ENCODE assay signal across 7 worm cellular contexts in genomic region chrIV:8511056-8511455, ce11.
A peak's percentile ranks its signal among the peaks of the same experiment; 100 is the strongest.
TF ChIP-seq lines count a peak whose summit lies in the region.

Gene mes-6, plus strand, starts transcription at chrIV:8511284.

TF ChIP-seq in whole organism, L1 larva, 84 proteins besides CTCF, POLR2A, EP300 and RAD21 (continues in another document):
- no peak for TF ChIP-seq Y116A8C.19 (tag; optimal IDR thresholded peaks at IDR 0.05; lab: Kevin White, UChicago; ENCODE audit: borderline replicate concordance)
- TF ChIP-seq C34B4.2 (tag; optimal IDR thresholded peaks at IDR 0.05; lab: Kevin White, UChicago): no peak
- TF ChIP-seq pax-3 (tag; optimal IDR thresholded peaks at IDR 0.05; lab: Kevin White, UChicago): no peak
- no peak for TF ChIP-seq nhr-28 (tag; optimal IDR thresholded peaks at IDR 0.05; lab: Kevin White, UChicago)
- no peak for TF ChIP-seq unc-86 (tag; optimal IDR thresholded peaks at IDR 0.05; lab: Kevin White, UChicago)
- no peak for TF ChIP-seq grh-1 (GFP tag; IDR thresholded peaks at IDR 0.05; lab: Robert Waterston, UW)
- peak in 2 of 3 experiments; percentile 20 to 63 for TF ChIP-seq ceh-82 (tag; optimal IDR thresholded peaks at IDR 0.05; lab: Kevin White, UChicago)
- peak; percentile 19 for TF ChIP-seq fkh-10 (GFP tag; optimal IDR thresholded peaks at IDR 0.05; lab: Kevin White, UChicago)
- TF ChIP-seq skn-1 (tag; optimal IDR thresholded peaks at IDR 0.05; lab: Kevin White, UChicago): peak; percentile 33
- TF ChIP-seq alr-1 (tag; optimal IDR thresholded peaks at IDR 0.05; lab: Kevin White, UChicago; ENCODE audit: borderline replicate concordance): no peak
- peak; percentile 51 for TF ChIP-seq mep-1 (tag; optimal IDR thresholded peaks at IDR 0.05; lab: Kevin White, UChicago)
- TF ChIP-seq jun-1 (tag; optimal IDR thresholded peaks at IDR 0.05; lab: Kevin White, UChicago): peak; percentile 17
- TF ChIP-seq egl-27 (tag; optimal IDR thresholded peaks at IDR 0.05; lab: Kevin White, UChicago): no peak

TF ChIP-seq in whole organism, L2 larva, 48 proteins besides CTCF, POLR2A, EP300 and RAD21 (continues in another document):
- TF ChIP-seq nhr-77 (tag; optimal IDR thresholded peaks at IDR 0.05; lab: Kevin White, UChicago) (no peak), mdl-1 (tag; optimal IDR thresholded peaks at IDR 0.05; lab: Kevin White, UChicago) (no peak), peb-1 (tag; optimal IDR thresholded peaks at IDR 0.05; lab: Kevin White, UChicago) (no peak), nhr-6 (tag; optimal IDR thresholded peaks at IDR 0.05; lab: Kevin White, UChicago) (no peak), nhr-11 (tag; optimal IDR thresholded peaks at IDR 0.05; lab: Kevin White, UChicago) (no peak), lin-39 (tag; optimal IDR thresholded peaks at IDR 0.05; lab: Kevin White, UChicago) (no peak), gmeb-1 (tag; optimal IDR thresholded peaks at IDR 0.05; lab: Kevin White, UChicago) (peak; percentile 82), sma-9 (GFP tag; optimal IDR thresholded peaks at IDR 0.05; lab: Kevin White, UChicago) (no peak), sma-9 (tag; optimal IDR thresholded peaks at IDR 0.05; lab: Kevin White, UChicago) (no peak), nhr-12 (tag; optimal IDR thresholded peaks at IDR 0.05; lab: Kevin White, UChicago) (no peak), F13H6.1 (tag; optimal IDR thresholded peaks at IDR 0.05; lab: Kevin White, UChicago) (no peak), unc-39 (tag; optimal IDR thresholded peaks at IDR 0.05; lab: Kevin White, UChicago) (no peak), blmp-1 (tag; optimal IDR thresholded peaks at IDR 0.05; lab: Kevin White, UChicago; ENCODE audit: insufficient read depth) (no peak), elt-3 (tag; optimal IDR thresholded peaks at IDR 0.05; lab: Kevin White, UChicago) (no peak)

TF ChIP-seq in whole organism, L3 larva, 47 proteins besides CTCF, POLR2A, EP300 and RAD21:
- TF ChIP-seq nhr-25 (tag; optimal IDR thresholded peaks at IDR 0.05; lab: Kevin White, UChicago) (peak; percentile 22), nfya-1 (tag; optimal IDR thresholded peaks at IDR 0.05; lab: Kevin White, UChicago; ENCODE audit: insufficient read depth) (peak; percentile 57), hmg-11 (tag; optimal IDR thresholded peaks at IDR 0.05; lab: Kevin White, UChicago) (peak; percentile 48), lin-39 (tag; optimal IDR thresholded peaks at IDR 0.05; lab: Kevin White, UChicago) (peak; percentile 11), nhr-77 (tag; optimal IDR thresholded peaks at IDR 0.05; lab: Kevin White, UChicago) (no peak), jun-1 (tag; optimal IDR thresholded peaks at IDR 0.05; lab: Kevin White, UChicago) (no peak), ceh-9 (tag; optimal IDR thresholded peaks at IDR 0.05; lab: Kevin White, UChicago) (no peak), elt-2 (tag; optimal IDR thresholded peaks at IDR 0.05; lab: Kevin White, UChicago) (no peak), tbx-2 (tag; optimal IDR thresholded peaks at IDR 0.05; lab: Kevin White, UChicago) (no peak), lin-15B (tag; optimal IDR thresholded peaks at IDR 0.05; lab: Kevin White, UChicago) (peak; percentile 49), egl-5 (tag; optimal IDR thresholded peaks at IDR 0.05; lab: Kevin White, UChicago) (peak; percentile 55), unc-62 (GFP tag; optimal IDR thresholded peaks at IDR 0.05; lab: Kevin White, UChicago) (no peak), fkh-2 (tag; optimal IDR thresholded peaks at IDR 0.05; lab: Kevin White, UChicago) (no peak), pha-4 (tag; optimal IDR thresholded peaks at IDR 0.05; lab: Kevin White, UChicago) (peak; percentile 65)

TF ChIP-seq in whole organism, L4 larva, 104 proteins besides CTCF, POLR2A, EP300 and RAD21 (continues in another document):
- no peak for TF ChIP-seq mxl-2 (GFP tag; conservative IDR thresholded peaks at IDR 0.05; lab: Robert Waterston, UW)
- 0 out of 2 replicates have a peak, but pooled peaks have one; percentile 12 for TF ChIP-seq hmg-1.1 (GFP tag; IDR thresholded peaks at IDR 0.05; lab: Robert Waterston, UW)
- peak; percentile 46 for TF ChIP-seq mep-1 (tag; optimal IDR thresholded peaks at IDR 0.05; lab: Kevin White, UChicago)
- peak in 1 of 2 experiments; percentile 78 for TF ChIP-seq lsy-2 (tag; optimal IDR thresholded peaks at IDR 0.05; lab: Kevin White, UChicago)
- TF ChIP-seq aha-1 (tag; lab: Kevin White, UChicago): peak; percentile 20
- peak; percentile 24 for TF ChIP-seq dve-1 (tag; optimal IDR thresholded peaks at IDR 0.05; lab: Kevin White, UChicago; ENCODE audit: insufficient read depth)
- TF ChIP-seq nhr-237 (tag; optimal IDR thresholded peaks at IDR 0.05; lab: Kevin White, UChicago): no peak
- TF ChIP-seq lin-38 (GFP tag; IDR thresholded peaks at IDR 0.05; lab: Robert Waterston, UW): peak; percentile 44
- TF ChIP-seq dpl-1 (GFP tag; optimal IDR thresholded peaks at IDR 0.05; lab: Kevin White, UChicago): peak; percentile 84
- TF ChIP-seq nhr-77 (tag; optimal IDR thresholded peaks at IDR 0.05; lab: Kevin White, UChicago): no peak
- TF ChIP-seq fkh-10 (GFP tag; optimal IDR thresholded peaks at IDR 0.05; lab: Kevin White, UChicago): peak; percentile 20
- TF ChIP-seq hlh-30 (tag; optimal IDR thresholded peaks at IDR 0.05; lab: Kevin White, UChicago; ENCODE audit: insufficient read depth): peak; percentile 57
- TF ChIP-seq nhr-48 (tag; optimal IDR thresholded peaks at IDR 0.05; lab: Kevin White, UChicago): no peak

TF ChIP-seq in whole organism, late embryonic, 69 proteins besides CTCF, POLR2A, EP300 and RAD21:
- no peak for TF ChIP-seq ceh-48 (tag; optimal IDR thresholded peaks at IDR 0.05; lab: Kevin White, UChicago)
- TF ChIP-seq unc-42 (tag; optimal IDR thresholded peaks at IDR 0.05; lab: Kevin White, UChicago): peak; percentile 97

TF ChIP-seq in whole organism, mixed stage, embryonic, 35 proteins besides CTCF, POLR2A, EP300 and RAD21:
- TF ChIP-seq mls-2 (tag; optimal IDR thresholded peaks at IDR 0.05; lab: Kevin White, UChicago) (no peak), bed-3 (GFP tag; optimal IDR thresholded peaks at IDR 0.05; lab: Kevin White, UChicago) (no peak), mep-1 (tag; optimal IDR thresholded peaks at IDR 0.05; lab: Kevin White, UChicago) (peak; percentile 73), lin-13 (tag; optimal IDR thresholded peaks at IDR 0.05; lab: Kevin White, UChicago) (peak; percentile 47), ceh-83 (GFP tag; optimal IDR thresholded peaks at IDR 0.05; lab: Kevin White, UChicago) (no peak), pha-4 (tag; optimal IDR thresholded peaks at IDR 0.05; lab: Kevin White, UChicago) (no peak), lsy-2 (tag; optimal IDR thresholded peaks at IDR 0.05; lab: Kevin White, UChicago) (peak; percentile 57), elt-1 (tag; optimal IDR thresholded peaks at IDR 0.05; lab: Kevin White, UChicago; ENCODE audit: borderline replicate concordance, insufficient read depth) (no peak), nhr-12 (tag; optimal IDR thresholded peaks at IDR 0.05; lab: Kevin White, UChicago) (no peak), unc-120 (tag; optimal IDR thresholded peaks at IDR 0.05; lab: Kevin White, UChicago; ENCODE audit: poor library complexity, severe bottlenecking) (no peak), nhr-76 (tag; optimal IDR thresholded peaks at IDR 0.05; lab: Kevin White, UChicago) (no peak), lin-32 (GFP tag; optimal IDR thresholded peaks at IDR 0.05; lab: Kevin White, UChicago) (no peak), ces-1 (GFP tag; optimal IDR thresholded peaks at IDR 0.05; lab: Kevin White, UChicago) (peak; percentile 96), nhr-237 (tag; optimal IDR thresholded peaks at IDR 0.05; lab: Kevin White, UChicago) (no peak)

TF ChIP-seq in whole organism, young adult, 124 proteins besides CTCF, POLR2A, EP300 and RAD21 (continues in another document):
- peak; percentile 81 for TF ChIP-seq snpc-3.4 (tag; optimal IDR thresholded peaks at IDR 0.05; lab: Kevin White, UChicago)
- no peak for TF ChIP-seq rec-8 (tag; optimal IDR thresholded peaks at IDR 0.05; lab: Kevin White, UChicago)
- TF ChIP-seq attf-3 (GFP tag; conservative IDR thresholded peaks at IDR 0.05; lab: Robert Waterston, UW): no peak
- no peak for TF ChIP-seq F57C9.4 (tag; optimal IDR thresholded peaks at IDR 0.05; lab: Kevin White, UChicago)
- no peak for TF ChIP-seq F10E7.11 (tag; optimal IDR thresholded peaks at IDR 0.05; lab: Kevin White, UChicago)
- no peak for TF ChIP-seq dpff-1 (tag; optimal IDR thresholded peaks at IDR 0.05; lab: Kevin White, UChicago)
- no peak for TF ChIP-seq bed-1 (GFP tag; IDR thresholded peaks at IDR 0.05; lab: Robert Waterston, UW)
- no peak for TF ChIP-seq attf-6 (GFP tag; IDR thresholded peaks at IDR 0.05; lab: Robert Waterston, UW)
- TF ChIP-seq Y67H2A.10 (GFP tag; conservative IDR thresholded peaks at IDR 0.05; lab: Robert Waterston, UW): no peak
- peak; percentile 73 for TF ChIP-seq madf-8 (GFP tag; conservative IDR thresholded peaks at IDR 0.05; lab: Robert Waterston, UW)
- no peak for TF ChIP-seq pbrm-1 (GFP tag; IDR thresholded peaks at IDR 0.05; lab: Robert Waterston, UW)
- TF ChIP-seq snpc-1.3 (tag; optimal IDR thresholded peaks at IDR 0.05; lab: Kevin White, UChicago; ENCODE audit: insufficient read depth): peak; percentile 55
- no peak for TF ChIP-seq B0336.3 (GFP tag; IDR thresholded peaks at IDR 0.05; lab: Robert Waterston, UW)
- TF ChIP-seq nhr-27 (tag; optimal IDR thresholded peaks at IDR 0.05; lab: Kevin White, UChicago): no peak
- no peak for TF ChIP-seq bed-2 (GFP tag; IDR thresholded peaks at IDR 0.05; lab: Robert Waterston, UW)
- no peak for TF ChIP-seq ama-1 (optimal IDR thresholded peaks at IDR 0.05; lab: Kevin White, UChicago)
- no peak for TF ChIP-seq ama-1 (GFP tag; optimal IDR thresholded peaks at IDR 0.05; lab: Kevin White, UChicago)
- no peak for TF ChIP-seq ztf-3 (GFP tag; optimal IDR thresholded peaks at IDR 0.05; lab: Kevin White, UChicago)
- no peak for TF ChIP-seq B0019.2 (GFP tag; conservative IDR thresholded peaks at IDR 0.05; lab: Robert Waterston, UW)
- TF ChIP-seq ccch-3 (GFP tag; optimal IDR thresholded peaks at IDR 0.05; lab: Kevin White, UChicago): no peak
- TF ChIP-seq ceh-91 (GFP tag; IDR thresholded peaks at IDR 0.05; lab: Robert Waterston, UW): peak; percentile 85
- TF ChIP-seq efl-1 (GFP tag; optimal IDR thresholded peaks at IDR 0.05; lab: Kevin White, UChicago): peak; percentile 92
- no peak for TF ChIP-seq nhr-179 (tag; optimal IDR thresholded peaks at IDR 0.05; lab: Kevin White, UChicago)
- peak; percentile 75 for TF ChIP-seq lin-54 (GFP tag; optimal IDR thresholded peaks at IDR 0.05; lab: Kevin White, UChicago)
- TF ChIP-seq dox-1 (GFP tag; IDR thresholded peaks at IDR 0.05; lab: Robert Waterston, UW): peak; percentile 51
- TF ChIP-seq K11D2.4 (GFP tag; IDR thresholded peaks at IDR 0.05; lab: Robert Waterston, UW): no peak
- peak; percentile 39; the same call in 1 of the 2 replicates for TF ChIP-seq hmg-1.2 (GFP tag; IDR thresholded peaks at IDR 0.05; lab: Robert Waterston, UW)
- TF ChIP-seq sea-2 (GFP tag; IDR thresholded peaks at IDR 0.05; lab: Robert Waterston, UW): no peak
- TF ChIP-seq tlf-1 (GFP tag; optimal IDR thresholded peaks at IDR 0.05; lab: Kevin White, UChicago): no peak
- no peak for TF ChIP-seq nhr-90 (tag; optimal IDR thresholded peaks at IDR 0.05; lab: Kevin White, UChicago)
- no peak for TF ChIP-seq ztf-26 (tag; optimal IDR thresholded peaks at IDR 0.05; lab: Kevin White, UChicago)
